Fruit fly (Drosophila melanogaster): ENCODE results near the gene lush.

Gene lush

DNA sequence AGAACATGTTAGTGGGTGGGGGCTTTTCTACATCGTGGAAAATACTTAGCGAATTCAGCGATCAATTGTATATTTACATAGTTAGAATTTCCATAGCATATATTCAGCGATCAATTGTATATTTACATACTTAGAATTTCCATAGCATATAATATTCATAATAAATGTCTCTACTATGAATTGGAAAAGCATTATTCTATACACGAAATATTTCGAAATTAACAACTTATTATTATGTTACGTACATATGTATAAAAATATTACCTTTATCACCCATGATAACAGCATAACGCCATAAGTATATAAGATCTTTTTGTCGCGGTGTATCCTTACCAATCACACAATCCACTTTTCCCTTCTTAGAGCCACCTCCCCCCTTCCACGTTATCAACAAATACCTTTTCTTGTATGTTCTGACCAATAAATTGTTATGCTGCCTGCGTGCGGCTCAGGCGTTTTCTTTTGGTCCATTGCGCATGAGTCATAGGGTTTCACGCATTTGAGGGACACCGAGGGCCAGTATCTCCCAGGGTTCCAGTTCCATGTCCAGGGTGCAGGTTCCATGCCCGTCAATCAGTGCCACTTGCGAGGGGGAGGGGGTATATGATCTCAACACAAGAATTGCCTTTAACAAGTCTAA is 31.1 kb upstream of the lush start (continued):
- TF ChIP-seq CG3407 (GFP tag; optimal IDR thresholded peaks at IDR 0.05): peak; percentile 21
- peak; percentile 90 for TF ChIP-seq CG14710 (tag; optimal IDR thresholded peaks at IDR 0.05)
- TF ChIP-seq Xrp1 (GFP tag; IDR thresholded peaks at IDR 0.05): peak; percentile 77
- peak; percentile 45 for TF ChIP-seq tio (GFP tag; optimal IDR thresholded peaks at IDR 0.05)
- TF ChIP-seq Lhr (GFP tag; optimal IDR thresholded peaks at IDR 0.05): peak; percentile 36
- peak in 1 of 2 experiments; percentile 60 for TF ChIP-seq chif (GFP tag; optimal IDR thresholded peaks at IDR 0.05)
- peak; percentile 3 for TF ChIP-seq PHDP (tag; optimal IDR thresholded peaks at IDR 0.05)
- peak; percentile 52; the same call in 2 of the 3 replicates for TF ChIP-seq croc (GFP tag; conservative IDR thresholded peaks at IDR 0.05)
- peak; percentile 60 for TF ChIP-seq unpg (GFP tag; optimal IDR thresholded peaks at IDR 0.05)
- peak; percentile 61 for TF ChIP-seq CG8290 (GFP tag; optimal IDR thresholded peaks at IDR 0.05)
- TF ChIP-seq CG8290 (tag; optimal IDR thresholded peaks at IDR 0.05): peak in 1 of 2 experiments; percentile 56
- TF ChIP-seq Kr (GFP tag; optimal IDR thresholded peaks at IDR 0.05): peak; percentile 26
- peak; percentile 80 for TF ChIP-seq CG16815 (GFP tag; optimal IDR thresholded peaks at IDR 0.05)
- 0 out of 3 replicates have a peak, but pooled peaks have one; percentile 28 for TF ChIP-seq CG11695 (GFP tag; IDR thresholded peaks at IDR 0.05)
- TF ChIP-seq h (optimal IDR thresholded peaks at IDR 0.05): no peak
- TF ChIP-seq br (optimal IDR thresholded peaks at IDR 0.05): no peak
- TF ChIP-seq CG1602 (GFP tag; optimal IDR thresholded peaks at IDR 0.05): peak; percentile 70
- TF ChIP-seq prd (optimal IDR thresholded peaks at IDR 0.05): no peak
- TF ChIP-seq prd (GFP tag; IDR thresholded peaks at IDR 0.05): peak; percentile 78
- peak; percentile 31 for TF ChIP-seq CG2875 (GFP tag; optimal IDR thresholded peaks at IDR 0.05)
- peak; percentile 0 for TF ChIP-seq CG15073 (GFP tag; optimal IDR thresholded peaks at IDR 0.05)
- peak; percentile 77 for TF ChIP-seq CoRest (tag; optimal IDR thresholded peaks at IDR 0.05)
- peak; percentile 51 for TF ChIP-seq CG8388 (GFP tag; optimal IDR thresholded peaks at IDR 0.05)
- TF ChIP-seq Oli (tag; optimal IDR thresholded peaks at IDR 0.05): peak; percentile 55
- no peak for TF ChIP-seq Poxn (GFP tag; IDR thresholded peaks at IDR 0.05)
- no peak for TF ChIP-seq CG14965 (GFP tag; optimal IDR thresholded peaks at IDR 0.05; ENCODE audit: borderline replicate concordance)
- TF ChIP-seq Gug (GFP tag; IDR thresholded peaks at IDR 0.05): no peak
- TF ChIP-seq CG7745 (tag; optimal IDR thresholded peaks at IDR 0.05): no peak
- TF ChIP-seq gsb-n (tag; optimal IDR thresholded peaks at IDR 0.05): peak; percentile 68
- peak; percentile 64 for TF ChIP-seq fd96Cb (tag; optimal IDR thresholded peaks at IDR 0.05)
- no peak for TF ChIP-seq vfl (GFP tag; optimal IDR thresholded peaks at IDR 0.05)
- no peak for TF ChIP-seq al (GFP tag; IDR thresholded peaks at IDR 0.05)
- peak; percentile 59 for TF ChIP-seq Usf (GFP tag; optimal IDR thresholded peaks at IDR 0.05)
- no peak for TF ChIP-seq ttk (GFP tag; IDR thresholded peaks at IDR 0.05)
- peak; percentile 91 for TF ChIP-seq CG9727 (GFP tag; optimal IDR thresholded peaks at IDR 0.05)
- TF ChIP-seq Spps (tag; optimal IDR thresholded peaks at IDR 0.05): peak; percentile 79
- peak; percentile 20; the same call in 1 of the 3 replicates for TF ChIP-seq tgo (GFP tag; IDR thresholded peaks at IDR 0.05)
- no peak for TF ChIP-seq CG3281 (GFP tag; optimal IDR thresholded peaks at IDR 0.05)
- TF ChIP-seq CG6272 (GFP tag; IDR thresholded peaks at IDR 0.05): no peak
- TF ChIP-seq lmd (GFP tag; IDR thresholded peaks at IDR 0.05): no peak
- peak; percentile 15 for TF ChIP-seq Med (GFP tag)
- no peak for TF ChIP-seq Dll (GFP tag; IDR thresholded peaks at IDR 0.05; ENCODE audit: partially characterized antibody)
- TF ChIP-seq CG33557 (GFP tag; optimal IDR thresholded peaks at IDR 0.05): peak; percentile 92
- no peak for TF ChIP-seq CG1832 (GFP tag; optimal IDR thresholded peaks at IDR 0.05)
- peak; percentile 67 for TF ChIP-seq Ssrp (tag; optimal IDR thresholded peaks at IDR 0.05)
- peak; percentile 83 for TF ChIP-seq CG10267 (tag; optimal IDR thresholded peaks at IDR 0.05)
- no peak for TF ChIP-seq en (GFP tag; optimal IDR thresholded peaks at IDR 0.05)
- peak; percentile 17 for TF ChIP-seq Abd-B (GFP tag; optimal IDR thresholded peaks at IDR 0.05)
- peak; percentile 94 for TF ChIP-seq zf30C (GFP tag; optimal IDR thresholded peaks at IDR 0.05)
- TF ChIP-seq phol (tag; optimal IDR thresholded peaks at IDR 0.05): peak; percentile 80
- no peak for TF ChIP-seq lab (GFP tag; optimal IDR thresholded peaks at IDR 0.05)
